Worm (Caenorhabditis elegans) whole organism, late embryonic: ENCODE results near the gene emb-30.
A peak's percentile ranks its signal among the peaks of the same experiment; 100 is the strongest.

Experiments
- C38D4.7 ChIP-seq: fragments of 200-800 bp; sonication (Bioruptor generic); optimal IDR thresholded peaks from 2 replicates; lab custom pipeline; 2018; ENCODE audit warnings: mild to moderate bottlenecking, missing genetic modification characterization, moderate library complexity, missing compliant biosample characterization
- F13H6.1 ChIP-seq: sonication (generic microtip); optimal IDR thresholded peaks from 2 replicates; lab custom pipeline; 2016; ENCODE audit warnings: missing genetic modification characterization, missing compliant biosample characterization
- K02D7.2 ChIP-seq: sonication (generic microtip); optimal IDR thresholded peaks from 2 replicates; lab custom pipeline; 2017; ENCODE audit warnings: mild to moderate bottlenecking, missing genetic modification characterization, missing compliant biosample characterization
- Y22D7AL.16 ChIP-seq: sonication (generic microtip); optimal IDR thresholded peaks from 2 replicates; lab custom pipeline; 2016; ENCODE audit warnings: missing genetic modification characterization, missing compliant biosample characterization
- ahr-1 ChIP-seq: sonication (generic microtip); optimal IDR thresholded peaks from 2 replicates; lab custom pipeline; 2016; ENCODE audit warnings: missing genetic modification characterization, missing compliant biosample characterization
- ceh-14 ChIP-seq: sonication (generic microtip); optimal IDR thresholded peaks from 2 replicates; lab custom pipeline; 2016; ENCODE audit warnings: missing genotype, missing genetic modification characterization, missing compliant biosample characterization
- ceh-2 ChIP-seq: sonication (generic microtip); optimal IDR thresholded peaks from 2 replicates; lab custom pipeline; 2016; ENCODE audit warnings: missing genotype, missing genetic modification characterization, missing compliant biosample characterization
- ceh-30 ChIP-seq: fragments of 150-350 bp; optimal IDR thresholded peaks from 2 replicates; lab custom pipeline; 2014; ENCODE audit warnings: missing biosample characterization, missing genetic modification characterization
- ceh-31 ChIP-seq: sonication (generic microtip); optimal IDR thresholded peaks from 2 replicates; lab custom pipeline; 2016; ENCODE audit warnings: missing genetic modification characterization, missing compliant biosample characterization
- ceh-34 ChIP-seq: sonication (generic microtip); optimal IDR thresholded peaks from 2 replicates; lab custom pipeline; 2016; ENCODE audit warnings: mild to moderate bottlenecking, missing genetic modification characterization, missing compliant biosample characterization
- dmd-4 ChIP-seq: sonication (generic microtip); optimal IDR thresholded peaks from 2 replicates; lab custom pipeline; 2016; ENCODE audit warnings: borderline replicate concordance, missing genetic modification characterization, missing compliant biosample characterization
- dve-1 ChIP-seq: sonication (generic microtip); optimal IDR thresholded peaks from 2 replicates; lab custom pipeline; 2017; ENCODE audit warnings: antibody characterized with exemption, mild to moderate bottlenecking, missing genetic modification characterization, missing compliant biosample characterization
- elt-2 ChIP-seq: sonication (generic microtip); optimal IDR thresholded peaks from 2 replicates; lab custom pipeline; 2016; ENCODE audit warnings: missing genetic modification reagents, missing genetic modification characterization, missing compliant biosample characterization
- elt-4 ChIP-seq: sonication (generic microtip); optimal IDR thresholded peaks from 2 replicates; lab custom pipeline; 2016; ENCODE audit warnings: missing genetic modification characterization, missing compliant biosample characterization
- eyg-1 ChIP-seq: sonication (generic microtip); optimal IDR thresholded peaks from 2 replicates; lab custom pipeline; 2016; ENCODE audit warnings: missing genotype, missing genetic modification characterization, missing compliant biosample characterization
- fax-1 ChIP-seq: sonication (generic microtip); optimal IDR thresholded peaks from 2 replicates; lab custom pipeline; 2016; ENCODE audit warnings: missing genotype, missing genetic modification characterization, missing compliant biosample characterization
- fkh-6 ChIP-seq: sonication (generic microtip); optimal IDR thresholded peaks from 2 replicates; lab custom pipeline; 2016; ENCODE audit warnings: missing genetic modification characterization, missing compliant biosample characterization
- gmeb-2 ChIP-seq: sonication (generic microtip); optimal IDR thresholded peaks from 2 replicates; lab custom pipeline; 2016; ENCODE audit warnings: missing genetic modification characterization, inconsistent platforms, missing compliant biosample characterization
- hlh-30 ChIP-seq: sonication (generic microtip); optimal IDR thresholded peaks from 2 replicates; lab custom pipeline; 2017; ENCODE audit warnings: antibody characterized with exemption, missing genetic modification characterization, missing compliant biosample characterization; ENCODE audit not compliant: insufficient read depth
- hlh-6 ChIP-seq: sonication (generic microtip); optimal IDR thresholded peaks from 2 replicates; lab custom pipeline; 2016; ENCODE audit warnings: missing genotype, missing genetic modification characterization, missing compliant biosample characterization
- madf-2 ChIP-seq: sonication (generic microtip); optimal IDR thresholded peaks from 2 replicates; lab custom pipeline; 2017; ENCODE audit warnings: missing genetic modification characterization, missing compliant biosample characterization
- mec-3 ChIP-seq: sonication (generic microtip); optimal IDR thresholded peaks from 2 replicates; lab custom pipeline; 2016; ENCODE audit warnings: borderline replicate concordance, missing genetic modification characterization, missing compliant biosample characterization
- nfya-1 ChIP-seq: sonication (generic microtip); optimal IDR thresholded peaks from 2 replicates; lab custom pipeline; 2017; ENCODE audit warnings: missing genetic modification characterization, mild to moderate bottlenecking, missing compliant biosample characterization, antibody characterized with exemption, moderate library complexity
- nhr-232 ChIP-seq: sonication (generic microtip); optimal IDR thresholded peaks from 2 replicates; lab custom pipeline; 2016; ENCODE audit warnings: missing genetic modification characterization, missing compliant biosample characterization
- npax-4 ChIP-seq: sonication (generic microtip); optimal IDR thresholded peaks from 2 replicates; lab custom pipeline; 2016; ENCODE audit warnings: missing genetic modification characterization, missing compliant biosample characterization
- odd-2 ChIP-seq: sonication (generic microtip); optimal IDR thresholded peaks from 2 replicates; lab custom pipeline; 2017; ENCODE audit warnings: antibody characterized with exemption, mild to moderate bottlenecking, missing genetic modification characterization, missing compliant biosample characterization
- pag-3 ChIP-seq: sonication (generic microtip); optimal IDR thresholded peaks from 2 replicates; lab custom pipeline; 2016; ENCODE audit warnings: missing compliant biosample characterization, missing genetic modification characterization, borderline replicate concordance
- pat-9 ChIP-seq: fragments of 200-800 bp; sonication (Bioruptor generic); optimal IDR thresholded peaks from 2 replicates; lab custom pipeline; 2018; ENCODE audit warnings: mild to moderate bottlenecking, missing genetic modification characterization, moderate library complexity, missing compliant biosample characterization
- pax-1 ChIP-seq: fragments of 150-350 bp; optimal IDR thresholded peaks from 2 replicates; lab custom pipeline; 2014; ENCODE audit warnings: missing biosample characterization, missing genetic modification characterization
- pha-2 ChIP-seq: sonication (generic microtip); optimal IDR thresholded peaks from 2 replicates; lab custom pipeline; 2017; ENCODE audit warnings: mild to moderate bottlenecking, missing genetic modification characterization, missing compliant biosample characterization
- pha-4 ChIP-seq: fragments of 150-350 bp; optimal IDR thresholded peaks from 2 replicates; lab custom pipeline; 2018; ENCODE audit warnings: missing biosample characterization, missing genetic modification reagents, missing genetic modification characterization
- ref-2 ChIP-seq: sonication (generic microtip); optimal IDR thresholded peaks from 2 replicates; lab custom pipeline; 2016; ENCODE audit warnings: missing genetic modification characterization, missing compliant biosample characterization
- sdc-2 ChIP-seq: sonication (generic microtip); optimal IDR thresholded peaks from 2 replicates; lab custom pipeline; 2016; ENCODE audit warnings: missing genotype, missing genetic modification characterization, missing compliant biosample characterization
- sox-2 ChIP-seq: fragments of 200-800 bp; sonication (Bioruptor generic); IDR thresholded peaks from 2 replicates; pipeline ENCODE4 v1.3.6; 2022; ENCODE audit warnings: missing genetic modification reagents, missing genetic modification characterization, missing compliant biosample characterization
- sox-4 ChIP-seq: sonication (generic microtip); optimal IDR thresholded peaks from 2 replicates; lab custom pipeline; 2017; ENCODE audit warnings: mild to moderate bottlenecking, missing genetic modification characterization, inconsistent platforms, missing compliant biosample characterization
- syd-9 ChIP-seq: sonication (generic microtip); optimal IDR thresholded peaks from 2 replicates; lab custom pipeline; 2016; ENCODE audit warnings: mild to moderate bottlenecking, missing genetic modification characterization, moderate library complexity, missing compliant biosample characterization
- tbx-2 ChIP-seq: sonication (generic microtip); optimal IDR thresholded peaks from 2 replicates; lab custom pipeline; 2016; ENCODE audit warnings: missing genetic modification characterization, missing compliant biosample characterization
- tbx-7 ChIP-seq: sonication (generic microtip); optimal IDR thresholded peaks from 2 replicates; lab custom pipeline; 2016; ENCODE audit warnings: missing genotype, missing genetic modification characterization, missing compliant biosample characterization
- ttx-3 ChIP-seq: sonication (generic microtip); optimal IDR thresholded peaks from 2 replicates; lab custom pipeline; 2016; ENCODE audit warnings: missing genetic modification reagents, missing genetic modification characterization, missing compliant biosample characterization
- unc-3 ChIP-seq, 2 experiments: fragments of 200-800 bp in 1 of 2; sonication (Bioruptor generic) in 1 of 2; sonication (generic microtip) in 1 of 2; conservative IDR thresholded peaks in 1 of 2; optimal IDR thresholded peaks in 1 of 2; 2 replicates each; pipeline versions ENCODE4 v1.3.6 to Lab custom; 2016 to 2022; ENCODE audit warnings: missing compliant biosample characterization in 2 of 2, missing genetic modification characterization in 2 of 2, missing genetic modification reagents in 1 of 2
- unc-42 ChIP-seq: sonication (generic microtip); optimal IDR thresholded peaks from 2 replicates; lab custom pipeline; 2016; ENCODE audit warnings: missing genotype, missing genetic modification characterization, missing compliant biosample characterization
- unc-55 ChIP-seq: sonication (generic microtip); optimal IDR thresholded peaks from 2 replicates; lab custom pipeline; 2017; ENCODE audit warnings: missing biosample characterization, missing genetic modification reagents, missing genetic modification characterization
- ztf-16 ChIP-seq: sonication (generic microtip); optimal IDR thresholded peaks from 2 replicates; lab custom pipeline; 2017; ENCODE audit warnings: missing genetic modification characterization, missing compliant biosample characterization

Gene emb-30

ce11 chrIII:9455980-9456658 is 14.9 kb upstream of the emb-30 start, which contains the start of the genes rheb-1 and spk-1 (continued):
- TF ChIP-seq nhr-232 (tag; lab: Kevin White, UChicago) (no peak), odd-2 (tag; lab: Kevin White, UChicago) (no peak), pha-4 (tag; lab: Kevin White, UChicago) (no peak), ceh-2 (no peak), F13H6.1 (tag; lab: Kevin White, UChicago) (no peak), mec-3 (no peak), sox-4 (tag; lab: Kevin White, UChicago) (no peak), fax-1 (tag; lab: Kevin White, UChicago) (no peak), dve-1 (peak; percentile 31), elt-2 (tag; lab: Kevin White, UChicago) (peak; percentile 85), npax-4 (no peak), ceh-30 (tag; lab: Kevin White, UChicago) (no peak), madf-2 (tag; lab: Kevin White, UChicago) (peak; percentile 28), ceh-14 (tag; lab: Kevin White, UChicago) (no peak), fkh-6 (tag; lab: Kevin White, UChicago) (no peak), Y22D7AL.16 (tag; lab: Kevin White, UChicago) (no peak), K02D7.2 (tag; lab: Kevin White, UChicago) (no peak), unc-3 (GFP tag; conservative IDR thresholded peaks at IDR 0.05; lab: Robert Waterston, UW) (no peak), unc-3 (tag; optimal IDR thresholded peaks at IDR 0.05; lab: Kevin White, UChicago) (no peak), C38D4.7 (GFP tag; lab: Kevin White, UChicago) (no peak), pax-1 (tag; lab: Kevin White, UChicago) (no peak), ztf-16 (tag; lab: Kevin White, UChicago) (no peak)

- TF ChIP-seq elt-4 (no peak), F13H6.1 (tag; lab: Kevin White, UChicago) (no peak), unc-3 (GFP tag; conservative IDR thresholded peaks at IDR 0.05; lab: Robert Waterston, UW) (no peak), unc-3 (tag; optimal IDR thresholded peaks at IDR 0.05; lab: Kevin White, UChicago) (no peak), eyg-1 (tag; lab: Kevin White, UChicago) (no peak), Y22D7AL.16 (tag; lab: Kevin White, UChicago) (no peak), ztf-16 (tag; lab: Kevin White, UChicago) (no peak), mec-3 (no peak), ahr-1 (tag; lab: Kevin White, UChicago) (no peak)
Observed at ce11 chrIII:9454730-9455129, 13.5 kb upstream of the emb-30 start.

ce11 chrIII:9453962-9454361 is 12.7 kb upstream of the emb-30 start, which contains the start of gene F54C8.7:
Gene F54C8.7, minus strand, starts transcription at chrIII:9454062.
- TF ChIP-seq gmeb-2 (no peak), ttx-3 (tag; lab: Kevin White, UChicago) (no peak), sdc-2 (tag; lab: Kevin White, UChicago) (no peak), hlh-6 (tag; lab: Kevin White, UChicago) (no peak), C38D4.7 (GFP tag; lab: Kevin White, UChicago) (no peak), pha-2 (tag; lab: Kevin White, UChicago) (no peak), ceh-2 (no peak), dmd-4 (tag; lab: Kevin White, UChicago) (no peak)

ce11 chrIII:9450933-9451332 is 9.7 kb upstream of the emb-30 start:
- TF ChIP-seq ref-2 (tag; lab: Kevin White, UChicago) (peak; percentile 51), hlh-30 (tag; lab: Kevin White, UChicago) (peak; percentile 93), ceh-34 (peak; percentile 58), sdc-2 (tag; lab: Kevin White, UChicago) (no peak), syd-9 (tag; lab: Kevin White, UChicago) (no peak), tbx-2 (peak; percentile 15), pag-3 (tag; lab: Kevin White, UChicago) (no peak), nfya-1 (tag; lab: Kevin White, UChicago) (peak; percentile 41), ceh-31 (peak; percentile 92), madf-2 (tag; lab: Kevin White, UChicago) (no peak), pat-9 (no peak), sox-2 (peak; percentile 10; the same call in 1 of the 2 replicates), gmeb-2 (no peak), unc-42 (tag; lab: Kevin White, UChicago) (peak; percentile 55), nhr-232 (tag; lab: Kevin White, UChicago) (no peak), ceh-14 (tag; lab: Kevin White, UChicago) (peak; percentile 19), unc-55 (peak; percentile 40), tbx-7 (tag; lab: Kevin White, UChicago) (no peak)
